Worm (Caenorhabditis elegans) whole organism, L4 larva: ENCODE measurements around the gene nhr-21.

Source experiments
- F37D6.2 ChIP-seq: sonication (generic microtip); optimal IDR thresholded peaks from 2 replicates; lab custom pipeline; 2016; ENCODE audit warnings: mild to moderate bottlenecking, missing genetic modification characterization, missing compliant biosample characterization
- F44E2.7 ChIP-seq: fragments of 200-800 bp; sonication (Bioruptor generic); IDR thresholded peaks from 2 replicates; pipeline ENCODE4 v2.1.2; 2022; ENCODE audit warnings: missing genetic modification characterization, missing compliant biosample characterization
- F49E8.2 ChIP-seq: sonication (generic microtip); optimal IDR thresholded peaks from 2 replicates; lab custom pipeline; 2016; ENCODE audit warnings: missing compliant biosample characterization, mild to moderate bottlenecking, missing genetic modification characterization, borderline replicate concordance
- T20F7.1 ChIP-seq: fragments of 200-800 bp; sonication (Bioruptor generic); optimal IDR thresholded peaks from 2 replicates; lab custom pipeline; 2018; ENCODE audit warnings: mild to moderate bottlenecking, missing genetic modification characterization, missing compliant biosample characterization
- Y105C5A.15 ChIP-seq: fragments of 200-800 bp; sonication (Bioruptor generic); IDR thresholded peaks from 2 replicates; pipeline ENCODE4 v1.3.6; 2022; ENCODE audit warnings: missing genetic modification characterization, missing compliant biosample characterization
- ZK337.2 ChIP-seq: fragments of 200-800 bp; sonication (Bioruptor generic); IDR thresholded peaks from 2 replicates; pipeline ENCODE4 v1.3.6; 2022; ENCODE audit warnings: missing genetic modification reagents, missing genetic modification characterization, missing compliant biosample characterization
- aly-2 ChIP-seq: sonication (generic microtip); optimal IDR thresholded peaks from 2 replicates; lab custom pipeline; 2018; ENCODE audit warnings: missing biosample characterization, missing genetic modification characterization
- ceh-32 ChIP-seq: sonication (generic microtip); optimal IDR thresholded peaks from 2 replicates; lab custom pipeline; 2016; ENCODE audit warnings: mild to moderate bottlenecking, missing genetic modification characterization, missing compliant biosample characterization; ENCODE audit not compliant: poor library complexity
- ceh-44 ChIP-seq: fragments of 200-800 bp; sonication (Bioruptor generic); IDR thresholded peaks from 2 replicates; pipeline ENCODE4 v1.3.6; 2022; ENCODE audit warnings: missing genetic modification reagents, missing genetic modification characterization, missing compliant biosample characterization
- ctbp-1 ChIP-seq: fragments of 200-800 bp; sonication (Bioruptor generic); IDR thresholded peaks from 2 replicates; pipeline ENCODE4 v1.3.6; 2022; ENCODE audit warnings: missing genetic modification reagents, missing genetic modification characterization, missing compliant biosample characterization
- daf-12 ChIP-seq: fragments of 150-350 bp; optimal IDR thresholded peaks from 2 replicates; lab custom pipeline; 2014; ENCODE audit warnings: missing biosample characterization, missing genetic modification reagents, missing genetic modification characterization
- daf-16 ChIP-seq, 3 experiments: sonication (generic microtip); optimal IDR thresholded peaks; 2 replicates each; lab custom pipeline; 2016 to 2017; ENCODE audit warnings: missing genetic modification characterization in 3 of 3, missing genetic modification reagents in 3 of 3, mild to moderate bottlenecking in 2 of 3, missing compliant biosample characterization in 2 of 3, missing biosample characterization in 1 of 3, moderate library complexity in 1 of 3
- dmd-6 ChIP-seq: fragments of 200-800 bp; sonication (Bioruptor generic); IDR thresholded peaks from 2 replicates; pipeline ENCODE4 v1.3.6; 2022; ENCODE audit warnings: missing genetic modification reagents, missing genetic modification characterization, missing compliant biosample characterization
- dmd-9 ChIP-seq: fragments of 200-800 bp; sonication (Bioruptor generic); IDR thresholded peaks from 2 replicates; pipeline ENCODE4 v1.3.6; 2022; ENCODE audit warnings: missing genetic modification reagents, missing genetic modification characterization, missing compliant biosample characterization
- dpl-1 ChIP-seq: fragments of 150-350 bp; optimal IDR thresholded peaks from 2 replicates; lab custom pipeline; 2014; ENCODE audit warnings: missing biosample characterization, missing genetic modification reagents, missing genetic modification characterization
- duxl-1 ChIP-seq: sonication (generic microtip); optimal IDR thresholded peaks from 2 replicates; lab custom pipeline; 2016; ENCODE audit warnings: mild to moderate bottlenecking, missing genetic modification characterization, moderate library complexity, missing compliant biosample characterization; ENCODE audit not compliant: poor library complexity
- fos-1 ChIP-seq: fragments of 150-350 bp; optimal IDR thresholded peaks from 2 replicates; lab custom pipeline; 2014; ENCODE audit warnings: missing biosample characterization, missing genetic modification characterization
- gei-8 ChIP-seq: fragments of 200-800 bp; sonication (Bioruptor generic); optimal IDR thresholded peaks from 2 replicates; lab custom pipeline; 2018; ENCODE audit warnings: mild to moderate bottlenecking, missing genetic modification characterization, missing compliant biosample characterization
- hif-1 ChIP-seq, 2 experiments: sonication (generic microtip); optimal IDR thresholded peaks; 2 replicates each; lab custom pipeline; 2016 to 2017; ENCODE audit warnings: missing compliant biosample characterization in 2 of 2, missing genetic modification characterization in 2 of 2, missing genetic modification reagents in 2 of 2, missing genotype in 2 of 2, mild to moderate bottlenecking in 1 of 2
- hlh-11 ChIP-seq: fragments of 200-800 bp; sonication (Bioruptor generic); optimal IDR thresholded peaks from 2 replicates; lab custom pipeline; 2018; ENCODE audit warnings: mild to moderate bottlenecking, missing genetic modification characterization, missing compliant biosample characterization
- hlh-30 ChIP-seq: sonication (generic microtip); optimal IDR thresholded peaks from 2 replicates; lab custom pipeline; 2017; ENCODE audit warnings: antibody characterized with exemption, mild to moderate bottlenecking, missing genetic modification characterization, missing compliant biosample characterization; ENCODE audit not compliant: insufficient read depth
- hmg-1.1 ChIP-seq: fragments of 200-800 bp; sonication (Bioruptor generic); IDR thresholded peaks from 2 replicates; pipeline ENCODE4 v1.3.6; 2022; ENCODE audit warnings: missing genetic modification reagents, missing genetic modification characterization, missing compliant biosample characterization
- jun-1 ChIP-seq: fragments of 150-350 bp; optimal IDR thresholded peaks from 2 replicates; lab custom pipeline; 2014; ENCODE audit warnings: missing biosample characterization, missing genetic modification reagents, missing genetic modification characterization
- lin-29 ChIP-seq: fragments of 200-800 bp; sonication (Bioruptor generic); IDR thresholded peaks from 2 replicates; pipeline ENCODE4 v1.3.6; 2022; ENCODE audit warnings: missing genetic modification reagents, missing genetic modification characterization, missing compliant biosample characterization
- lsy-2 ChIP-seq, 2 experiments: fragments of 150-350 bp in 1 of 2; sonication (generic microtip) in 1 of 2; optimal IDR thresholded peaks; 2 replicates each; lab custom pipeline; 2014 to 2017; ENCODE audit warnings: missing biosample characterization in 2 of 2, missing genetic modification characterization in 2 of 2
- mdt-29 ChIP-seq: fragments of 200-800 bp; sonication (Bioruptor generic); IDR thresholded peaks from 2 replicates; pipeline ENCODE4 v1.3.6; 2022; ENCODE audit warnings: missing genetic modification reagents, missing genetic modification characterization, missing compliant biosample characterization
- mep-1 ChIP-seq: fragments of 150-350 bp; sonication (generic microtip); optimal IDR thresholded peaks from 3 replicates; lab custom pipeline; 2014; ENCODE audit warnings: missing biosample characterization, missing genetic modification characterization
- mes-2 ChIP-seq: sonication (generic microtip); optimal IDR thresholded peaks from 2 replicates; lab custom pipeline; 2016; ENCODE audit warnings: missing genotype, mild to moderate bottlenecking, missing genetic modification characterization, missing compliant biosample characterization; ENCODE audit not compliant: poor library complexity, severe bottlenecking
- mxl-2 ChIP-seq: fragments of 200-800 bp; sonication (Bioruptor generic); conservative IDR thresholded peaks from 2 replicates; pipeline ENCODE4 v1.3.6; 2022; ENCODE audit warnings: missing genetic modification reagents, missing genetic modification characterization, missing compliant biosample characterization
- mxl-3 ChIP-seq: fragments of 200-800 bp; sonication (Bioruptor generic); optimal IDR thresholded peaks from 2 replicates; lab custom pipeline; 2018; ENCODE audit warnings: mild to moderate bottlenecking, missing genetic modification characterization, missing compliant biosample characterization
- nhr-237 ChIP-seq: sonication (generic microtip); optimal IDR thresholded peaks from 2 replicates; lab custom pipeline; 2017; ENCODE audit warnings: missing biosample characterization, missing genetic modification characterization
- nhr-28 ChIP-seq: fragments of 150-350 bp; optimal IDR thresholded peaks from 2 replicates; lab custom pipeline; 2014; ENCODE audit warnings: missing biosample characterization, missing genetic modification characterization
- nhr-42 ChIP-seq: fragments of 200-800 bp; sonication (Bioruptor generic); IDR thresholded peaks from 2 replicates; pipeline ENCODE4 v1.3.6; 2022; ENCODE audit warnings: missing genetic modification characterization, missing compliant biosample characterization
- nhr-48 ChIP-seq: sonication (generic microtip); optimal IDR thresholded peaks from 2 replicates; lab custom pipeline; 2016; ENCODE audit warnings: mild to moderate bottlenecking, missing genetic modification characterization, missing compliant biosample characterization
- nhr-6 ChIP-seq: fragments of 150-350 bp; optimal IDR thresholded peaks from 2 replicates; lab custom pipeline; 2014; ENCODE audit warnings: missing biosample characterization, missing genetic modification characterization
- nhr-76 ChIP-seq: fragments of 150-350 bp; optimal IDR thresholded peaks from 2 replicates; lab custom pipeline; 2014; ENCODE audit warnings: missing biosample characterization, missing genetic modification characterization
- php-3 ChIP-seq: fragments of 200-800 bp; sonication (Bioruptor generic); IDR thresholded peaks from 2 replicates; pipeline ENCODE4 v1.3.6; 2022; ENCODE audit warnings: missing genetic modification reagents, missing genetic modification characterization, missing compliant biosample characterization
- pqm-1 ChIP-seq: sonication (generic microtip); optimal IDR thresholded peaks from 2 replicates; lab custom pipeline; 2017; ENCODE audit warnings: missing biosample characterization, missing genetic modification characterization
- rbr-2 ChIP-seq: sonication (generic microtip); optimal IDR thresholded peaks from 2 replicates; lab custom pipeline; 2016; ENCODE audit warnings: missing genotype, missing genetic modification characterization, missing compliant biosample characterization
- snpc-4 ChIP-seq: fragments of 150-350 bp; optimal IDR thresholded peaks from 2 replicates; lab custom pipeline; 2014; ENCODE audit warnings: missing biosample characterization, missing genetic modification characterization
- spr-3 ChIP-seq: fragments of 200-800 bp; sonication (Bioruptor generic); optimal IDR thresholded peaks from 2 replicates; lab custom pipeline; 2018; ENCODE audit warnings: mild to moderate bottlenecking, missing genetic modification characterization, missing compliant biosample characterization
- tra-1 ChIP-seq: fragments of 200-800 bp; sonication (Bioruptor generic); IDR thresholded peaks from 2 replicates; pipeline ENCODE4 v1.3.6; 2022; ENCODE audit warnings: missing genetic modification reagents, missing genetic modification characterization, missing compliant biosample characterization
- unc-130 ChIP-seq: sonication (generic microtip); optimal IDR thresholded peaks from 2 replicates; lab custom pipeline; 2016; ENCODE audit warnings: missing genetic modification reagents, missing genetic modification characterization, missing compliant biosample characterization
- unc-62 ChIP-seq, 3 experiments: fragments of 150-350 bp in 1 of 3; sonication (generic microtip); optimal IDR thresholded peaks in 2 of 3; peaks in 1 of 3; 1 replicate in 1 of 3; 2 replicates in 2 of 3; lab custom pipeline; 2014 to 2017; ENCODE audit warnings: missing biosample characterization in 3 of 3, missing genetic modification characterization in 3 of 3, missing genetic modification reagents in 3 of 3, missing genotype in 1 of 3
- zfp-3 ChIP-seq: fragments of 200-800 bp; sonication (Bioruptor generic); conservative IDR thresholded peaks from 2 replicates; pipeline ENCODE4 v1.3.6; 2022; ENCODE audit warnings: missing genetic modification reagents, missing genetic modification characterization, missing compliant biosample characterization
- ztf-11 ChIP-seq: fragments of 150-350 bp; optimal IDR thresholded peaks from 2 replicates; lab custom pipeline; 2014; ENCODE audit warnings: missing biosample characterization, missing genetic modification characterization

The nhr-21 gene

DNA sequence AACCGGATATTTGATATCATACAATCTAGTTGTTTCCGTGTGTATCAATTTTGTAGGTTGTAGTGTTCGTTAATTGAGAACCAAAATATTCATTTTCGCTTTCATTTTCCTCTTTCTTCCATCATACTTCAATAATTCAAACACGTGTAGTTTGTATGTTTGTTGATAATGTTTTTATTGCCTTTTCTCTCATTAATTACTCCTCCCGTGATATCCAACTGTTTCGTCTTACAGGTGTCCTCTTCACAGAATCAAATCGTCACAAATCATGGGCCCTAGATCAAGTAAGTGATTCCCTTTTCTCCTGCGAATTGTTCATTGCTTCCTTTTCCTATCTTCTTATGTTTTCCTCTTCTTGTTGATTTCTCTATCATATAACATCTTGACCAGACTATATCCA is at the start of gene nhr-21 (continued):
- TF ChIP-seq jun-1 (tag; lab: Kevin White, UChicago) (no peak), hif-1 (tag; optimal IDR thresholded peaks at IDR 0.05; lab: Kevin White, UChicago) (no peak), lin-29 (GFP tag; lab: Robert Waterston, UW) (no peak), gei-8 (no peak), nhr-237 (tag; lab: Kevin White, UChicago) (no peak), nhr-28 (tag; lab: Kevin White, UChicago) (peak; percentile 87), unc-62 (GFP tag; optimal IDR thresholded peaks at IDR 0.05 in 1 of 2; lab: Kevin White, UChicago) (peak in 1 of 2 experiments; percentile 87), unc-62 (tag; optimal IDR thresholded peaks at IDR 0.05; lab: Kevin White, UChicago) (no peak), F37D6.2 (tag; lab: Kevin White, UChicago) (no peak), hmg-1.1 (no peak), ctbp-1 (no peak), mep-1 (tag; lab: Kevin White, UChicago) (peak; percentile 17), lsy-2 (tag; optimal IDR thresholded peaks at IDR 0.05; lab: Kevin White, UChicago) (peak in 1 of 2 experiments; percentile 52), mxl-2 (GFP tag; lab: Robert Waterston, UW) (no peak), nhr-6 (no peak), ZK337.2 (GFP tag; lab: Robert Waterston, UW) (no peak), F44E2.7 (GFP tag; lab: Robert Waterston, UW) (no peak), daf-16 (GFP tag; optimal IDR thresholded peaks at IDR 0.05; lab: Kevin White, UChicago) (no peak), daf-16 (tag; optimal IDR thresholded peaks at IDR 0.05; lab: Kevin White, UChicago) (no peak), hlh-30 (tag; lab: Kevin White, UChicago) (peak; percentile 79), ceh-32 (tag; lab: Kevin White, UChicago) (no peak), dpl-1 (GFP tag; lab: Kevin White, UChicago) (no peak), F49E8.2 (tag; lab: Kevin White, UChicago) (no peak), daf-12 (tag; lab: Kevin White, UChicago) (no peak), mes-2 (tag; lab: Kevin White, UChicago) (no peak), duxl-1 (tag; lab: Kevin White, UChicago) (no peak), tra-1 (GFP tag; lab: Robert Waterston, UW) (no peak), snpc-4 (tag; lab: Kevin White, UChicago) (no peak)
- TF ChIP-seq, all 104 proteins: peak for 13

DNA sequence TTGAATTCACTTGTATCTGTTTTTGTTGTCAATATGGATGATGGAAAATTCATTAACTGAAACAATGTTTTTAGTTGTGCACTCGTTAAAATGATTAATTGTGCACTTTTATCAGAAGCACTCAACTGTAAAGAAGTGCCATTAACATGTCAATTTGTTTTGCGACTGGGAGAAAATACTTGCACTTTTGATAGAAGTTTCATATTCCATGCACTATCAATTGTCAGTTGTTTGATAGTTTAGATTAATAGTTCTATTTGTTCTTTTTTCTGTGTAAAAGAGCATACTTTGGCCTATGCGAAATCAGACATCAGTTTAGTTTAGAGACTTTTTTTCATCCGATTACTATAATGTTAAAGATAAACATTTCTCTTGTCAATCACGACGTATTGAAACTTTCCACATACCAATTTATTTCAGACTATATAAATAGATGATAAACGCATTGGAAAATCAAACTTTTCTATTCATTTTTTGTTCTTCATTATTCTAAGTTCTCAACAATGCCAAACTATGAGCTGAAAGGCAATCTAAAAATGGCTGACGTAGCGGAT is 49.0 kb upstream of the nhr-21 start, which contains the start of gene C30G12.2:
Gene C30G12.2 (plus strand): TSS at position 504 of the 554 bp plus-strand sequence.
- peak in 1 of 2 experiments; percentile 75 for TF ChIP-seq unc-62 (GFP tag; optimal IDR thresholded peaks at IDR 0.05 in 1 of 2; lab: Kevin White, UChicago)
- TF ChIP-seq unc-62 (tag; optimal IDR thresholded peaks at IDR 0.05; lab: Kevin White, UChicago): no peak
- peak; percentile 69 for TF ChIP-seq hlh-11 (tag; lab: Kevin White, UChicago)
- TF ChIP-seq mxl-3 (GFP tag; lab: Kevin White, UChicago): no peak
- TF ChIP-seq mdt-29 (GFP tag; lab: Robert Waterston, UW): 0 out of 2 replicates have a peak, but pooled peaks have one; percentile 13
- TF ChIP-seq spr-3 (GFP tag; lab: Kevin White, UChicago): no peak
- TF ChIP-seq ZK337.2 (GFP tag; lab: Robert Waterston, UW): no peak
- peak; percentile 94 for TF ChIP-seq php-3
- TF ChIP-seq mes-2 (tag; lab: Kevin White, UChicago): no peak
- no peak for TF ChIP-seq F49E8.2 (tag; lab: Kevin White, UChicago)
- TF ChIP-seq nhr-42: no peak
- TF ChIP-seq nhr-48 (tag; lab: Kevin White, UChicago): peak; percentile 95
- TF ChIP-seq unc-130 (GFP tag; lab: Kevin White, UChicago): no peak
- TF ChIP-seq ctbp-1: no peak
- TF ChIP-seq rbr-2 (tag; lab: Kevin White, UChicago): no peak
- TF ChIP-seq Y105C5A.15: no peak
- no peak for TF ChIP-seq zfp-3 (GFP tag; lab: Robert Waterston, UW)
- no peak for TF ChIP-seq aly-2 (tag; lab: Kevin White, UChicago)
- TF ChIP-seq dmd-6 (GFP tag; lab: Robert Waterston, UW): peak; percentile 100
- no peak for TF ChIP-seq dmd-9 (GFP tag; lab: Robert Waterston, UW)
- TF ChIP-seq pqm-1 (tag; lab: Kevin White, UChicago): peak; percentile 65
- no peak for TF ChIP-seq fos-1 (tag; lab: Kevin White, UChicago)
- TF ChIP-seq T20F7.1 (GFP tag; lab: Kevin White, UChicago): peak; percentile 55
- TF ChIP-seq ceh-44 (GFP tag; lab: Robert Waterston, UW): no peak
- TF ChIP-seq nhr-76: no peak
- no peak for TF ChIP-seq ztf-11 (tag; lab: Kevin White, UChicago)
- TF ChIP-seq F37D6.2 (tag; lab: Kevin White, UChicago): no peak
